Fruit fly (Drosophila melanogaster) whole organism, embryonic: ENCODE data around the gene put.
A peak's percentile ranks its signal among the peaks of the same experiment; 100 is the strongest.

Source experiments
- CG10321 ChIP-seq: fragments of 200-800 bp; sonication (Bioruptor generic); IDR thresholded peaks from 2 replicates; pipeline ENCODE4 v1.3.6; 2022; ENCODE audit warnings: missing biosample characterization, missing genetic modification characterization
- CG10959 ChIP-seq: fragments of 200-800 bp; sonication (Bioruptor generic); IDR thresholded peaks from 2 replicates; pipeline ENCODE4 v1.3.6; 2022; ENCODE audit warnings: missing biosample characterization, missing genetic modification characterization
- CG10979 ChIP-seq: fragments of 200-800 bp; sonication (Bioruptor generic); optimal IDR thresholded peaks from 2 replicates; lab custom pipeline; 2018; ENCODE audit warnings: missing biosample characterization, mild to moderate bottlenecking, missing genetic modification characterization, moderate library complexity
- CG12155 ChIP-seq: fragments of 200-800 bp; sonication (Bioruptor generic); optimal IDR thresholded peaks from 3 replicates; lab custom pipeline; 2016; ENCODE audit warnings: missing biosample characterization, missing genetic modification characterization
- CG12659 ChIP-seq: fragments of 200-800 bp; sonication (Bioruptor generic); optimal IDR thresholded peaks from 3 replicates; lab custom pipeline; 2017; ENCODE audit warnings: mild to moderate bottlenecking, missing biosample characterization, missing genetic modification reagents, missing genetic modification characterization
- CG12942 ChIP-seq: fragments of 200-800 bp; sonication (Bioruptor generic); optimal IDR thresholded peaks from 3 replicates; lab custom pipeline; 2016; ENCODE audit warnings: missing biosample characterization, missing genetic modification characterization
- CG13424 ChIP-seq: fragments of 200-800 bp; sonication (Bioruptor generic); optimal IDR thresholded peaks from 2 replicates; lab custom pipeline; 2019; ENCODE audit warnings: missing biosample characterization, mild to moderate bottlenecking, missing genetic modification characterization, moderate library complexity
- CG15514 ChIP-seq: fragments of 200-800 bp; sonication (Bioruptor generic); optimal IDR thresholded peaks from 3 replicates; lab custom pipeline; 2017; ENCODE audit warnings: missing biosample characterization, missing genetic modification characterization, mild to moderate bottlenecking, moderate library complexity, missing genetic modification reagents
- CG17359 ChIP-seq: fragments of 200-800 bp; sonication (Bioruptor generic); optimal IDR thresholded peaks from 3 replicates; lab custom pipeline; 2018; ENCODE audit warnings: missing biosample characterization, mild to moderate bottlenecking, missing genetic modification characterization, moderate library complexity
- CG17385 ChIP-seq: fragments of 200-800 bp; sonication (Bioruptor generic); optimal IDR thresholded peaks from 3 replicates; lab custom pipeline; 2018; ENCODE audit warnings: missing biosample characterization, mild to moderate bottlenecking, missing genetic modification characterization
- CG2120 ChIP-seq: fragments of 200-800 bp; sonication (Bioruptor generic); optimal IDR thresholded peaks from 3 replicates; lab custom pipeline; 2016; ENCODE audit warnings: missing biosample characterization, missing genetic modification characterization
- CG2199 ChIP-seq: fragments of 200-800 bp; sonication (Bioruptor generic); IDR thresholded peaks from 3 replicates; pipeline ENCODE4 v1.3.6; 2022; ENCODE audit warnings: missing biosample characterization, missing genetic modification characterization
- CG4424 ChIP-seq: fragments of 200-800 bp; sonication (Bioruptor generic); optimal IDR thresholded peaks from 3 replicates; lab custom pipeline; 2016; ENCODE audit warnings: missing biosample characterization, missing genetic modification characterization
- CG4820 ChIP-seq: fragments of 200-800 bp; sonication (Bioruptor generic); optimal IDR thresholded peaks from 3 replicates; lab custom pipeline; 2016; ENCODE audit warnings: missing biosample characterization, missing genetic modification characterization
- CG5245 ChIP-seq: fragments of 200-800 bp; sonication (Bioruptor generic); optimal IDR thresholded peaks from 3 replicates; lab custom pipeline; 2016; ENCODE audit warnings: missing biosample characterization, missing genetic modification characterization
- Dip2 ChIP-seq: fragments of 200-800 bp; sonication (Bioruptor generic); IDR thresholded peaks from 2 replicates; pipeline ENCODE4 v1.3.6; 2022; ENCODE audit warnings: missing biosample characterization, missing genetic modification characterization
- Dref ChIP-seq: fragments of 200-800 bp; sonication (Bioruptor generic); IDR thresholded peaks from 2 replicates; pipeline ENCODE4 v1.3.6; 2022; ENCODE audit warnings: missing biosample characterization, missing genetic modification characterization
- Fer2 ChIP-seq: fragments of 200-800 bp; sonication (Bioruptor generic); optimal IDR thresholded peaks from 2 replicates; lab custom pipeline; 2018; ENCODE audit warnings: missing biosample characterization, mild to moderate bottlenecking, missing genetic modification characterization, moderate library complexity
- H15 ChIP-seq: fragments of 200-800 bp; sonication (Bioruptor generic); IDR thresholded peaks from 3 replicates; pipeline ENCODE4 v1.3.6; 2022; ENCODE audit warnings: missing biosample characterization, missing genetic modification characterization
- HLH4C ChIP-seq: fragments of 200-800 bp; sonication (Bioruptor generic); IDR thresholded peaks from 3 replicates; pipeline ENCODE4 v1.3.6; 2022; ENCODE audit warnings: missing biosample characterization, missing genetic modification characterization; ENCODE audit not compliant: partially characterized antibody
- Hr78 ChIP-seq, 2 experiments: fragments of 200-800 bp in 1 of 2; fragments of >200 bp in 1 of 2; sonication (Bioruptor generic) in 1 of 2; optimal IDR thresholded peaks; 2 replicates each; lab custom pipeline; 2017 to 2019; ENCODE audit warnings: missing biosample characterization in 2 of 2, missing genetic modification characterization in 2 of 2, mild to moderate bottlenecking in 1 of 2, moderate library complexity in 1 of 2
- Sin3A ChIP-seq: fragments of >200 bp; optimal IDR thresholded peaks from 2 replicates; lab custom pipeline; 2018
- Sry-β ChIP-seq: fragments of 200-800 bp; sonication (Bioruptor generic); optimal IDR thresholded peaks from 2 replicates; lab custom pipeline; 2018; ENCODE audit warnings: missing biosample characterization, mild to moderate bottlenecking, missing genetic modification characterization, moderate library complexity
- Stat92E ChIP-seq, 3 experiments: fragments of >200 bp in 2 of 3; fragments of 200-800 bp in 1 of 3; sonication (Bioruptor generic) in 1 of 3; optimal IDR thresholded peaks; 2 replicates each; lab custom pipeline; 2017 to 2019; ENCODE audit warnings: missing biosample characterization in 3 of 3, missing genetic modification characterization in 3 of 3, mild to moderate bottlenecking in 1 of 3, moderate library complexity in 1 of 3
- Usf ChIP-seq: fragments of 200-800 bp; sonication (Bioruptor generic); optimal IDR thresholded peaks from 2 replicates; lab custom pipeline; 2017; ENCODE audit warnings: missing genotype, missing biosample characterization, missing genetic modification characterization
- cg ChIP-seq: fragments of 200-800 bp; sonication (Bioruptor generic); optimal IDR thresholded peaks from 3 replicates; lab custom pipeline; 2019; ENCODE audit warnings: missing biosample characterization, mild to moderate bottlenecking, missing genetic modification characterization, moderate library complexity
- chinmo ChIP-seq: fragments of 200-800 bp; sonication (Bioruptor generic); IDR thresholded peaks from 4 replicates; pipeline ENCODE4 v1.3.6; 2022; ENCODE audit warnings: missing biosample characterization, missing genetic modification characterization; ENCODE audit not compliant: partially characterized antibody
- crol ChIP-seq: fragments of 200-800 bp; sonication (Bioruptor generic); IDR thresholded peaks from 2 replicates; pipeline ENCODE4 v1.3.6; 2022; ENCODE audit warnings: missing biosample characterization, missing genetic modification characterization
- dan ChIP-seq: fragments of 200-800 bp; sonication (Bioruptor generic); IDR thresholded peaks from 2 replicates; pipeline ENCODE4 v1.3.6; 2022; ENCODE audit warnings: missing biosample characterization, missing genetic modification characterization
- dpn ChIP-seq, 2 experiments: fragments of 200-800 bp; sonication (Bioruptor generic); optimal IDR thresholded peaks; 3 replicates each; lab custom pipeline; 2016; ENCODE audit warnings: missing biosample characterization in 2 of 2, missing genetic modification characterization in 2 of 2
- fru ChIP-seq: fragments of >200 bp; optimal IDR thresholded peaks from 2 replicates; lab custom pipeline; 2017
- gce ChIP-seq: fragments of 200-800 bp; sonication (Bioruptor generic); IDR thresholded peaks from 3 replicates; pipeline ENCODE4 v1.3.6; 2022; ENCODE audit warnings: missing biosample characterization, missing genetic modification characterization
- hth ChIP-seq: fragments of >200 bp; optimal IDR thresholded peaks from 2 replicates; lab custom pipeline; 2017; ENCODE audit warnings: inconsistent platforms
- inv ChIP-seq: fragments of 200-800 bp; sonication (Bioruptor generic); IDR thresholded peaks from 2 replicates; pipeline ENCODE4 v1.3.6; 2022; ENCODE audit warnings: missing biosample characterization, missing genetic modification characterization; ENCODE audit not compliant: partially characterized antibody
- mam ChIP-seq: fragments of 200-800 bp; sonication (Bioruptor generic); optimal IDR thresholded peaks from 3 replicates; lab custom pipeline; 2016; ENCODE audit warnings: missing biosample characterization, missing genetic modification characterization
- mld ChIP-seq: fragments of 200-800 bp; sonication (Bioruptor generic); IDR thresholded peaks from 3 replicates; pipeline ENCODE4 v1.3.6; 2022; ENCODE audit warnings: missing biosample characterization, missing genetic modification characterization; ENCODE audit not compliant: partially characterized antibody
- nom ChIP-seq: fragments of 200-800 bp; sonication (Bioruptor generic); optimal IDR thresholded peaks from 2 replicates; lab custom pipeline; 2017; ENCODE audit warnings: missing biosample characterization, missing genetic modification characterization, mild to moderate bottlenecking, moderate library complexity, missing genetic modification reagents
- odd ChIP-seq: fragments of 200-800 bp; sonication (Bioruptor generic); optimal IDR thresholded peaks from 2 replicates; lab custom pipeline; 2017; ENCODE audit warnings: missing biosample characterization, mild to moderate bottlenecking, missing genetic modification characterization
- psq ChIP-seq: fragments of 200-800 bp; sonication (Bioruptor generic); optimal IDR thresholded peaks from 2 replicates; lab custom pipeline; 2017; ENCODE audit warnings: missing biosample characterization, missing genetic modification characterization
- sd ChIP-seq: fragments of 200-800 bp; sonication (Bioruptor generic); optimal IDR thresholded peaks from 3 replicates; lab custom pipeline; 2018; ENCODE audit warnings: missing biosample characterization, mild to moderate bottlenecking, missing genetic modification characterization, moderate library complexity
- sqz ChIP-seq: fragments of 200-800 bp; sonication (Bioruptor generic); optimal IDR thresholded peaks from 3 replicates; lab custom pipeline; 2018; ENCODE audit warnings: missing biosample characterization, mild to moderate bottlenecking, missing genetic modification characterization
- tll ChIP-seq, 2 experiments: fragments of 200-800 bp in 1 of 2; fragments of >200 bp in 1 of 2; sonication (Bioruptor generic) in 1 of 2; optimal IDR thresholded peaks; 2 replicates each; lab custom pipeline; 2017 to 2019; ENCODE audit warnings: missing biosample characterization in 2 of 2, missing genetic modification characterization in 2 of 2, mild to moderate bottlenecking in 1 of 2, moderate library complexity in 1 of 2
- trem ChIP-seq: fragments of 200-800 bp; optimal IDR thresholded peaks from 3 replicates; lab custom pipeline; 2019; ENCODE audit warnings: missing biosample characterization, mild to moderate bottlenecking, missing genetic modification characterization, moderate library complexity
- vfl ChIP-seq: fragments of 200-800 bp; sonication (Bioruptor generic); optimal IDR thresholded peaks from 2 replicates; lab custom pipeline; 2016; ENCODE audit warnings: missing biosample characterization, missing genetic modification characterization

Gene put

dm6 chr3R:14651076-14651662, 25.7 kb upstream of the put start:
- TF ChIP-seq CG10959 (GFP tag; lab: Robert Waterston, UW) (no peak), mld (GFP tag; lab: Robert Waterston, UW) (0 out of 3 replicates have a peak, but pooled peaks have one; percentile 8), CG17385 (peak; percentile 54), gce (no peak), CG4820 (GFP tag; lab: Kevin White, UChicago) (no peak), nom (GFP tag; lab: Kevin White, UChicago) (peak; percentile 75), chinmo (GFP tag; lab: Robert Waterston, UW) (0 out of 4 replicates have a peak, but pooled peaks have one; percentile 45), Sry-β (GFP tag; lab: Kevin White, UChicago) (no peak), psq (GFP tag; lab: Kevin White, UChicago) (peak; percentile 12), H15 (GFP tag; lab: Robert Waterston, UW) (no peak), dan (GFP tag; lab: Robert Waterston, UW) (no peak), tll (GFP tag; optimal IDR thresholded peaks at IDR 0.05; lab: Kevin White, UChicago) (peak in 1 of 2 experiments; percentile 9), inv (GFP tag; lab: Robert Waterston, UW) (no peak)

- TF ChIP-seq sd (peak; percentile 69), CG2199 (GFP tag; lab: Robert Waterston, UW) (peak; percentile 30; the same call in 1 of the 3 replicates), Dip2 (GFP tag; lab: Robert Waterston, UW) (no peak), cg (GFP tag; lab: Kevin White, UChicago) (peak; percentile 33), crol (peak; percentile 27; the same call in 1 of the 2 replicates), vfl (GFP tag; lab: Kevin White, UChicago) (no peak), Dref (GFP tag; lab: Robert Waterston, UW) (no peak), Stat92E (GFP tag; optimal IDR thresholded peaks at IDR 0.05; lab: Kevin White, UChicago) (peak in 1 of 3 experiments; percentile 61)
Measured at dm6 chr3R:14650367-14650766, 24.9 kb upstream of the put start.

dm6 chr3R:14649307-14650239, 24.1 kb upstream of the put start:
- no peak for TF ChIP-seq CG12659
- TF ChIP-seq Hr78 (GFP tag; optimal IDR thresholded peaks at IDR 0.05; lab: Kevin White, UChicago) = no peak
- no peak for TF ChIP-seq CG10321 (GFP tag; lab: Robert Waterston, UW)
- TF ChIP-seq Sin3A (lab: Kevin White, UChicago) = no peak
- no peak for TF ChIP-seq trem
- no peak for TF ChIP-seq fru (lab: Kevin White, UChicago)
- peak; percentile 26 for TF ChIP-seq CG12155
- TF ChIP-seq CG2120 (GFP tag; lab: Kevin White, UChicago) = peak; percentile 51
- no peak for TF ChIP-seq Dref (GFP tag; lab: Robert Waterston, UW)
- no peak for TF ChIP-seq CG15514 (GFP tag; lab: Kevin White, UChicago)
- TF ChIP-seq CG13424 (tag; lab: Kevin White, UChicago) = no peak
- TF ChIP-seq mam = no peak
- TF ChIP-seq CG5245 (GFP tag; lab: Kevin White, UChicago) = no peak
- no peak for TF ChIP-seq Fer2 (tag; lab: Kevin White, UChicago)
- TF ChIP-seq Usf = peak; percentile 6
- TF ChIP-seq sqz = no peak
- no peak for TF ChIP-seq hth (lab: Kevin White, UChicago)
- no peak for TF ChIP-seq inv (GFP tag; lab: Robert Waterston, UW)
- TF ChIP-seq CG12942 (GFP tag; lab: Kevin White, UChicago) = no peak
- peak; percentile 19 for TF ChIP-seq CG10979 (tag; lab: Kevin White, UChicago)
- TF ChIP-seq dpn (GFP tag; optimal IDR thresholded peaks at IDR 0.05; lab: Kevin White, UChicago) = peak in 1 of 2 experiments; percentile 21
- TF ChIP-seq HLH4C = no peak
- peak; percentile 24 for TF ChIP-seq CG17359 (tag; lab: Kevin White, UChicago)
- TF ChIP-seq odd (GFP tag; lab: Kevin White, UChicago) = no peak
- TF ChIP-seq CG4424 = peak; percentile 8
